Worm (Caenorhabditis elegans) whole organism, L4 larva: ENCODE results near the gene ucr-2.3.

ENCODE experiments used
- daf-12 ChIP-seq: fragments of 150-350 bp; optimal IDR thresholded peaks from 2 replicates; lab custom pipeline; 2014; ENCODE audit warnings: missing biosample characterization, missing genetic modification reagents, missing genetic modification characterization
- fos-1 ChIP-seq: fragments of 150-350 bp; optimal IDR thresholded peaks from 2 replicates; lab custom pipeline; 2014; ENCODE audit warnings: missing biosample characterization, missing genetic modification characterization
- hif-1 ChIP-seq, 2 experiments: sonication (generic microtip); optimal IDR thresholded peaks; 2 replicates each; lab custom pipeline; 2016 to 2017; ENCODE audit warnings: missing compliant biosample characterization in 2 of 2, missing genetic modification characterization in 2 of 2, missing genetic modification reagents in 2 of 2, missing genotype in 2 of 2, mild to moderate bottlenecking in 1 of 2
- zfp-3 ChIP-seq: fragments of 200-800 bp; sonication (Bioruptor generic); conservative IDR thresholded peaks from 2 replicates; pipeline ENCODE4 v1.3.6; 2022; ENCODE audit warnings: missing genetic modification reagents, missing genetic modification characterization, missing compliant biosample characterization

- TF ChIP-seq fos-1 (tag; lab: Kevin White, UChicago): no peak
- no peak for TF ChIP-seq daf-12
- no peak for TF ChIP-seq zfp-3 (GFP tag; lab: Robert Waterston, UW)
- TF ChIP-seq hif-1 (tag; optimal IDR thresholded peaks at IDR 0.05; lab: Kevin White, UChicago): no peak
Observed at ce11 chrIII:926216-926615, 46.6 kb downstream of the ucr-2.3 start, which contains the start of gene pef-1.
